Worm (Caenorhabditis elegans) whole organism, young adult: ENCODE measurements around the gene abt-4.

Source experiments
- B0019.2 ChIP-seq: fragments of 200-800 bp; sonication (Bioruptor generic); conservative IDR thresholded peaks from 2 replicates; pipeline ENCODE4 v1.3.6; 2022; ENCODE audit warnings: missing genetic modification reagents, missing genetic modification characterization, missing compliant biosample characterization
- B0261.1 ChIP-seq: sonication (generic microtip); optimal IDR thresholded peaks from 2 replicates; lab custom pipeline; 2016; ENCODE audit warnings: mild to moderate bottlenecking, missing genetic modification characterization, moderate library complexity, missing compliant biosample characterization
- F23B12.7 ChIP-seq: sonication (generic microtip); optimal IDR thresholded peaks from 2 replicates; lab custom pipeline; 2017; ENCODE audit warnings: missing genetic modification characterization, mild to moderate bottlenecking, missing compliant biosample characterization, antibody characterized with exemption, moderate library complexity; ENCODE audit not compliant: insufficient read depth
- F37B4.10 ChIP-seq: fragments of 200-800 bp; sonication (Bioruptor generic); IDR thresholded peaks from 2 replicates; pipeline ENCODE4 v1.3.6; 2022; ENCODE audit warnings: missing genetic modification characterization, missing compliant biosample characterization
- Y53F4B.3 ChIP-seq: fragments of 200-800 bp; sonication (Bioruptor generic); IDR thresholded peaks from 2 replicates; pipeline ENCODE4 v1.3.6; 2022; ENCODE audit warnings: missing genetic modification reagents, missing genetic modification characterization, missing compliant biosample characterization
- Y53G8AR.9 ChIP-seq: fragments of 200-800 bp; sonication (Bioruptor generic); conservative IDR thresholded peaks from 2 replicates; pipeline ENCODE4 v1.3.6; 2022; ENCODE audit warnings: missing genetic modification reagents, missing genetic modification characterization, missing compliant biosample characterization
- akir-1 ChIP-seq: fragments of 200-800 bp; sonication (Bioruptor generic); optimal IDR thresholded peaks from 2 replicates; lab custom pipeline; 2018; ENCODE audit warnings: mild to moderate bottlenecking, missing genetic modification characterization, moderate library complexity, missing compliant biosample characterization
- athp-1 ChIP-seq: sonication (generic microtip); optimal IDR thresholded peaks from 2 replicates; lab custom pipeline; 2017; ENCODE audit warnings: mild to moderate bottlenecking, missing genetic modification characterization, missing compliant biosample characterization
- attf-5 ChIP-seq: fragments of 200-800 bp; sonication (Bioruptor generic); optimal IDR thresholded peaks from 2 replicates; lab custom pipeline; 2018; ENCODE audit warnings: mild to moderate bottlenecking, missing genetic modification characterization, missing compliant biosample characterization
- bed-1 ChIP-seq: fragments of 200-800 bp; sonication (Bioruptor generic); IDR thresholded peaks from 2 replicates; pipeline ENCODE4 v1.3.6; 2022; ENCODE audit warnings: missing genetic modification reagents, missing genetic modification characterization, missing compliant biosample characterization
- bed-2 ChIP-seq: fragments of 200-800 bp; sonication (Bioruptor generic); IDR thresholded peaks from 2 replicates; pipeline ENCODE4 v1.3.6; 2022; ENCODE audit warnings: missing genetic modification reagents, missing genetic modification characterization, missing compliant biosample characterization
- ccch-3 ChIP-seq: fragments of 200-800 bp; sonication (Bioruptor generic); optimal IDR thresholded peaks from 2 replicates; lab custom pipeline; 2018; ENCODE audit warnings: mild to moderate bottlenecking, missing genetic modification characterization, missing compliant biosample characterization
- cebp-1 ChIP-seq, 2 experiments: fragments of 200-800 bp in 1 of 2; sonication (Bioruptor generic) in 1 of 2; sonication (generic microtip) in 1 of 2; IDR thresholded peaks in 1 of 2; optimal IDR thresholded peaks in 1 of 2; 2 replicates each; pipeline versions ENCODE4 v1.3.6 to Lab custom; 2017 to 2022; ENCODE audit warnings: missing compliant biosample characterization in 2 of 2, missing genetic modification characterization in 2 of 2, mild to moderate bottlenecking in 1 of 2, missing genetic modification reagents in 1 of 2, moderate library complexity in 1 of 2
- ceh-100 ChIP-seq: fragments of 200-800 bp; sonication (Bioruptor generic); IDR thresholded peaks from 2 replicates; pipeline ENCODE4 v1.3.6; 2022; ENCODE audit warnings: missing genetic modification reagents, missing genetic modification characterization, missing compliant biosample characterization
- ceh-40 ChIP-seq: fragments of 200-800 bp; sonication (Bioruptor generic); IDR thresholded peaks from 2 replicates; pipeline ENCODE4 v1.3.6; 2022; ENCODE audit warnings: missing genetic modification characterization, missing compliant biosample characterization
- ceh-58 ChIP-seq: fragments of 200-800 bp; sonication (Bioruptor generic); IDR thresholded peaks from 2 replicates; pipeline ENCODE4 v1.3.6; 2022; ENCODE audit warnings: missing genetic modification characterization, missing compliant biosample characterization
- ceh-79 ChIP-seq: sonication (generic microtip); optimal IDR thresholded peaks from 2 replicates; lab custom pipeline; 2017; ENCODE audit warnings: mild to moderate bottlenecking, missing genetic modification characterization, missing compliant biosample characterization
- ceh-91 ChIP-seq: fragments of 200-800 bp; sonication (Bioruptor generic); IDR thresholded peaks from 2 replicates; pipeline ENCODE4 v1.3.6; 2022; ENCODE audit warnings: missing genetic modification reagents, missing genetic modification characterization, missing compliant biosample characterization
- die-1 ChIP-seq: sonication (generic microtip); optimal IDR thresholded peaks from 2 replicates; lab custom pipeline; 2016; ENCODE audit warnings: missing genotype, mild to moderate bottlenecking, missing genetic modification characterization, missing compliant biosample characterization
- dox-1 ChIP-seq: fragments of 200-800 bp; sonication (Bioruptor generic); IDR thresholded peaks from 2 replicates; pipeline ENCODE4 v1.3.6; 2022; ENCODE audit warnings: missing genetic modification reagents, missing genetic modification characterization, missing compliant biosample characterization
- dpff-1 ChIP-seq: sonication (generic microtip); optimal IDR thresholded peaks from 2 replicates; lab custom pipeline; 2017; ENCODE audit warnings: mild to moderate bottlenecking, missing genetic modification characterization, missing compliant biosample characterization
- efl-1 ChIP-seq: fragments of 150-350 bp; optimal IDR thresholded peaks from 2 replicates; lab custom pipeline; 2014; ENCODE audit warnings: missing biosample characterization, missing genetic modification reagents, missing genetic modification characterization
- ekl-4 ChIP-seq: fragments of 200-800 bp; sonication (Bioruptor generic); IDR thresholded peaks from 2 replicates; pipeline ENCODE4 v1.3.6; 2022; ENCODE audit warnings: missing genetic modification reagents, missing genetic modification characterization, missing compliant biosample characterization
- hmg-1.2 ChIP-seq: fragments of 200-800 bp; sonication (Bioruptor generic); IDR thresholded peaks from 2 replicates; pipeline ENCODE4 v1.3.6; 2022; ENCODE audit warnings: missing genetic modification reagents, missing genetic modification characterization, missing compliant biosample characterization
- hsf-1 ChIP-seq: fragments of 200-800 bp; sonication (Bioruptor generic); IDR thresholded peaks from 2 replicates; pipeline ENCODE4 v1.3.6; 2022; ENCODE audit warnings: missing genetic modification reagents, missing genetic modification characterization, missing compliant biosample characterization
- let-607 ChIP-seq, 2 experiments: fragments of 200-800 bp in 1 of 2; sonication (Bioruptor generic) in 1 of 2; sonication (generic microtip) in 1 of 2; optimal IDR thresholded peaks; 2 replicates each; lab custom pipeline; 2016 to 2018; ENCODE audit warnings: mild to moderate bottlenecking in 2 of 2, missing compliant biosample characterization in 2 of 2, missing genetic modification characterization in 2 of 2, moderate library complexity in 2 of 2, missing genotype in 1 of 2
- madf-10 ChIP-seq: sonication (generic microtip); optimal IDR thresholded peaks from 2 replicates; lab custom pipeline; 2016; ENCODE audit warnings: mild to moderate bottlenecking, missing genetic modification characterization, missing compliant biosample characterization
- madf-3 ChIP-seq: fragments of 200-800 bp; sonication (Bioruptor generic); IDR thresholded peaks from 2 replicates; pipeline ENCODE4 v1.3.6; 2022; ENCODE audit warnings: missing genetic modification reagents, missing genetic modification characterization, missing compliant biosample characterization
- madf-8 ChIP-seq: fragments of 200-800 bp; sonication (Bioruptor generic); conservative IDR thresholded peaks from 2 replicates; pipeline ENCODE4 v1.3.6; 2022; ENCODE audit warnings: missing genetic modification reagents, missing genetic modification characterization, missing compliant biosample characterization
- mcd-1 ChIP-seq: fragments of 200-800 bp; sonication (Bioruptor generic); IDR thresholded peaks from 2 replicates; pipeline ENCODE4 v1.3.6; 2022; ENCODE audit warnings: missing genetic modification reagents, missing genetic modification characterization, missing compliant biosample characterization
- mxl-1 ChIP-seq: sonication (generic microtip); optimal IDR thresholded peaks from 2 replicates; lab custom pipeline; 2016; ENCODE audit warnings: missing genetic modification characterization, missing compliant biosample characterization
- nfyb-1 ChIP-seq: fragments of 200-800 bp; sonication (Bioruptor generic); IDR thresholded peaks from 2 replicates; pipeline ENCODE4 v1.3.6; 2022; ENCODE audit warnings: missing genetic modification reagents, missing genetic modification characterization, missing compliant biosample characterization
- nhr-179 ChIP-seq: sonication (generic microtip); optimal IDR thresholded peaks from 2 replicates; lab custom pipeline; 2016; ENCODE audit warnings: mild to moderate bottlenecking, missing genetic modification characterization, missing compliant biosample characterization
- nhr-27 ChIP-seq: fragments of 200-800 bp; sonication (Bioruptor generic); optimal IDR thresholded peaks from 2 replicates; lab custom pipeline; 2018; ENCODE audit warnings: mild to moderate bottlenecking, missing genetic modification characterization, moderate library complexity, missing compliant biosample characterization
- nhr-80 ChIP-seq: sonication (generic microtip); optimal IDR thresholded peaks from 2 replicates; lab custom pipeline; 2016; ENCODE audit warnings: missing genetic modification characterization, missing compliant biosample characterization
- rcor-1 ChIP-seq: fragments of 200-800 bp; sonication (Bioruptor generic); IDR thresholded peaks from 2 replicates; pipeline ENCODE4 v1.3.6; 2022; ENCODE audit warnings: missing genetic modification reagents, missing genetic modification characterization, missing compliant biosample characterization
- repo-1 ChIP-seq: sonication (generic microtip); optimal IDR thresholded peaks from 2 replicates; lab custom pipeline; 2017; ENCODE audit warnings: mild to moderate bottlenecking, missing genetic modification characterization, missing compliant biosample characterization
- rpc-1 ChIP-seq, 2 experiments: fragments of 150-350 bp in 1 of 2; sonication (generic microtip) in 1 of 2; optimal IDR thresholded peaks; 2 replicates each; lab custom pipeline; 2014 to 2018; ENCODE audit warnings: missing biosample characterization in 1 of 2, missing genetic modification characterization in 1 of 2, missing genetic modification reagents in 1 of 2, missing genotype in 1 of 2
- somi-1 ChIP-seq: fragments of 200-800 bp; sonication (Bioruptor generic); optimal IDR thresholded peaks from 2 replicates; lab custom pipeline; 2018; ENCODE audit warnings: mild to moderate bottlenecking, missing genetic modification characterization, missing compliant biosample characterization
- tbp1 ChIP-seq: fragments of 200-800 bp; sonication (Bioruptor generic); optimal IDR thresholded peaks from 2 replicates; lab custom pipeline; 2018; ENCODE audit warnings: mild to moderate bottlenecking, missing genetic modification characterization, missing compliant biosample characterization
- tbx-9 ChIP-seq: sonication (generic microtip); optimal IDR thresholded peaks from 2 replicates; lab custom pipeline; 2016; ENCODE audit warnings: borderline replicate concordance, missing genetic modification characterization, inconsistent platforms, missing compliant biosample characterization
- unc-130 ChIP-seq: sonication (generic microtip); optimal IDR thresholded peaks from 2 replicates; lab custom pipeline; 2016; ENCODE audit warnings: missing genetic modification reagents, missing genetic modification characterization, missing compliant biosample characterization
- zim-3 ChIP-seq: sonication (generic microtip); optimal IDR thresholded peaks from 2 replicates; lab custom pipeline; 2017; ENCODE audit warnings: mild to moderate bottlenecking, missing genetic modification characterization, moderate library complexity, missing compliant biosample characterization
- ztf-18 ChIP-seq: sonication (generic microtip); optimal IDR thresholded peaks from 2 replicates; lab custom pipeline; 2016; ENCODE audit warnings: missing genotype, mild to moderate bottlenecking, missing genetic modification characterization, missing compliant biosample characterization
- ztf-25 ChIP-seq: fragments of 200-800 bp; sonication (Bioruptor generic); IDR thresholded peaks from 2 replicates; pipeline ENCODE4 v1.3.6; 2022; ENCODE audit warnings: missing genetic modification reagents, missing genetic modification characterization, missing compliant biosample characterization
- ztf-26 ChIP-seq: sonication (generic microtip); optimal IDR thresholded peaks from 2 replicates; lab custom pipeline; 2017; ENCODE audit warnings: missing genetic modification characterization, missing compliant biosample characterization
- ztf-28 ChIP-seq: fragments of 200-800 bp; sonication (Bioruptor generic); IDR thresholded peaks from 2 replicates; pipeline ENCODE4 v1.3.6; 2022; ENCODE audit warnings: missing genetic modification reagents, missing genetic modification characterization, missing compliant biosample characterization

abt-4 gene

DNA sequence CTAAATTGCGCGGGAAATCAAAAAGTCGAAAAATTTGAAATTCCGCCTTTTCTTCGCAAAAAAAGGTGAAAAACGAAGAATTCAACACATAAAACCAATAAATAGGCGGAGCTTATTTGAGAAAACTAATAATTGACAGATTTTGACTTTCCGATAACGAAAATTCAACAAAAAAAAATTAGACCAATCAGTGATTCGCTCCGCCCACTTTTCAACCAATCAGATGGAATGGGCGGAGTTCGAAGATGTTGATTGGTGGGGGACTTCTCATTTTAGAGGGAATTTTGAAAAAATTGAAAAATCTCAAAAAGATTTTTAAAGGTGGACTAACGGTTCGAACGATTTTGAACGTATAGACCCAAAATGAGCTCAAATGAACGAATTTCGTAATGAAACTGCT, 20.3 kb upstream of the abt-4 start:
- TF ChIP-seq rcor-1 (GFP tag; lab: Robert Waterston, UW) (no peak), tbp1 (GFP tag; lab: Kevin White, UChicago) (no peak), ekl-4 (GFP tag; lab: Robert Waterston, UW) (no peak), nhr-27 (tag; lab: Kevin White, UChicago) (no peak), nfyb-1 (GFP tag; lab: Robert Waterston, UW) (peak; percentile 16; the same call in 1 of the 2 replicates), nhr-80 (tag; lab: Kevin White, UChicago) (no peak), F37B4.10 (GFP tag; lab: Robert Waterston, UW) (no peak), rpc-1 (optimal IDR thresholded peaks at IDR 0.05; lab: Kevin White, UChicago) (no peak), rpc-1 (tag; optimal IDR thresholded peaks at IDR 0.05; lab: Kevin White, UChicago) (no peak), die-1 (tag; lab: Kevin White, UChicago) (no peak)

DNA sequence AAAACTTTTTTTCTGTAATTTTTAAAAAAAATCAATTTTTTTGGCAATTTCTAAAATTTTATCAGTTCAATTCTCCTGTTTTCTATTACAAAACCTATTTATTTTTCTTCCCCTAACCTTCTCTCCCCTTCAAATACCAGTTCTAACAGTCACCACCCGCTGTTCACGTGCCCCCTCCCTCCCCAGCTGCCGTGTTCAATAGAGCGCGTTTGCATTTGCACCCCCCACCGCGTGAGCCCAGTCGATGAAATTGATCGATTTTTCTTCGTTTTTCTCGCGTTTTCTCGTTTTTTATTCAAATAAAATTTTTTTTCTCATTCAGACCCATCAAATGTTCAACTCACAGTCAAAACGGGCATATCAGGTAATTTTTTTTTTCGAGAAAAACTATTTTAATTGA, 18.5 kb upstream of the abt-4 start, which contains the start of gene atg-9:
Gene atg-9, plus strand, starts transcription at position 332 of the 400 bp plus-strand sequence.
- no peak for TF ChIP-seq bed-2 (GFP tag; lab: Robert Waterston, UW)
- no peak for TF ChIP-seq ccch-3
- peak; percentile 21 for TF ChIP-seq F23B12.7
- no peak for TF ChIP-seq die-1 (tag; lab: Kevin White, UChicago)
- TF ChIP-seq repo-1, result peak; percentile 41
- no peak for TF ChIP-seq madf-10 (tag; lab: Kevin White, UChicago)
- no peak for TF ChIP-seq madf-8 (GFP tag; lab: Robert Waterston, UW)
- TF ChIP-seq B0261.1 (tag; lab: Kevin White, UChicago), result no peak
- no peak for TF ChIP-seq zim-3 (tag; lab: Kevin White, UChicago)
- TF ChIP-seq mxl-1 (tag; lab: Kevin White, UChicago), result no peak
- no peak for TF ChIP-seq let-607 (tag; optimal IDR thresholded peaks at IDR 0.05; lab: Kevin White, UChicago)
- TF ChIP-seq Y53G8AR.9 (GFP tag; lab: Robert Waterston, UW), result peak; percentile 81
- TF ChIP-seq athp-1 (tag; lab: Kevin White, UChicago), result peak; percentile 10
- TF ChIP-seq ztf-26 (tag; lab: Kevin White, UChicago), result peak; percentile 73
- TF ChIP-seq ceh-40, result no peak
- peak; percentile 34; the same call in 1 of the 2 replicates for TF ChIP-seq hmg-1.2 (GFP tag; lab: Robert Waterston, UW)
- TF ChIP-seq akir-1 (GFP tag; lab: Kevin White, UChicago), result no peak
- no peak for TF ChIP-seq cebp-1 (GFP tag; IDR thresholded peaks at IDR 0.05; lab: Robert Waterston, UW)
- TF ChIP-seq cebp-1 (tag; optimal IDR thresholded peaks at IDR 0.05; lab: Kevin White, UChicago), result peak; percentile 83
- no peak for TF ChIP-seq ceh-58 (GFP tag; lab: Robert Waterston, UW)
- no peak for TF ChIP-seq bed-1 (GFP tag; lab: Robert Waterston, UW)
- TF ChIP-seq hsf-1, result no peak; the same call in 1 of the 2 replicates
- TF ChIP-seq nhr-179 (tag; lab: Kevin White, UChicago), result no peak
- no peak for TF ChIP-seq ceh-91 (GFP tag; lab: Robert Waterston, UW)
- TF ChIP-seq tbx-9, result no peak
- TF ChIP-seq attf-5 (GFP tag; lab: Kevin White, UChicago), result peak; percentile 89
- TF ChIP-seq ceh-79 (tag; lab: Kevin White, UChicago), result no peak
- TF ChIP-seq mcd-1 (GFP tag; lab: Robert Waterston, UW), result peak; percentile 98
- no peak for TF ChIP-seq Y53F4B.3 (GFP tag; lab: Robert Waterston, UW)
- peak; percentile 33 for TF ChIP-seq nhr-80 (tag; lab: Kevin White, UChicago)
- TF ChIP-seq ztf-25 (GFP tag; lab: Robert Waterston, UW), result no peak
- 0 out of 2 replicates have a peak, but pooled peaks have one; percentile 79 for TF ChIP-seq madf-3
- no peak for TF ChIP-seq unc-130
- TF ChIP-seq ztf-18 (tag; lab: Kevin White, UChicago), result no peak
- peak; percentile 54 for TF ChIP-seq ceh-100 (GFP tag; lab: Robert Waterston, UW)
- no peak for TF ChIP-seq dpff-1 (tag; lab: Kevin White, UChicago)
- no peak for TF ChIP-seq ztf-28 (GFP tag; lab: Robert Waterston, UW)
- TF ChIP-seq efl-1 (GFP tag; lab: Kevin White, UChicago), result no peak
- TF ChIP-seq B0019.2 (GFP tag; lab: Robert Waterston, UW), result no peak
- TF ChIP-seq somi-1 (GFP tag; lab: Kevin White, UChicago), result no peak
- peak; percentile 70; the same call in 1 of the 2 replicates for TF ChIP-seq dox-1 (GFP tag; lab: Robert Waterston, UW)
